Fruit fly (Drosophila melanogaster): ENCODE data around the gene repo.

- no peak for TF ChIP-seq CTCF (optimal IDR thresholded peaks at IDR 0.05)
- TF ChIP-seq CG8478 (optimal IDR thresholded peaks at IDR 0.05), result no peak
These were observed 38.8 kb upstream of the repo start for dm6 chr3R:18196991-18197801.

Data from S2 (cell line).